Worm (Caenorhabditis elegans) whole organism, L3 larva: ENCODE measurements around the gene dbn-1.

ENCODE experiments used
- R02D3.7 ChIP-seq: fragments of 150-350 bp; optimal IDR thresholded peaks from 2 replicates; lab custom pipeline; 2014; ENCODE audit warnings: missing biosample characterization, missing genetic modification characterization
- ZK546.5 ChIP-seq: sonication (generic microtip); optimal IDR thresholded peaks from 2 replicates; lab custom pipeline; 2017; ENCODE audit warnings: missing biosample characterization, missing genetic modification characterization
- ama-1 ChIP-seq: fragments of 150-350 bp; optimal IDR thresholded peaks from 2 replicates; lab custom pipeline; 2018
- egl-27 ChIP-seq: sonication (generic microtip); optimal IDR thresholded peaks from 4 replicates; lab custom pipeline; 2017; ENCODE audit warnings: missing biosample characterization, missing genetic modification reagents, missing genetic modification characterization
- elt-3 ChIP-seq, 3 experiments: fragments of 150-350 bp in 1 of 3; sonication (generic microtip) in 2 of 3; optimal IDR thresholded peaks; 2 replicates in 2 of 3; 4 replicates in 1 of 3; lab custom pipeline; 2014 to 2017; ENCODE audit warnings: missing biosample characterization in 3 of 3, missing genetic modification characterization in 3 of 3
- fkh-10 ChIP-seq: sonication (generic microtip); optimal IDR thresholded peaks from 2 replicates; lab custom pipeline; 2017; ENCODE audit warnings: missing biosample characterization, missing genetic modification reagents, missing genetic modification characterization
- fos-1 ChIP-seq: fragments of 150-350 bp; optimal IDR thresholded peaks from 2 replicates; lab custom pipeline; 2014; ENCODE audit warnings: missing biosample characterization, missing genetic modification characterization
- jun-1 ChIP-seq: fragments of 150-350 bp; optimal IDR thresholded peaks from 2 replicates; lab custom pipeline; 2014; ENCODE audit warnings: missing biosample characterization, missing genetic modification reagents, missing genetic modification characterization
- lin-15B ChIP-seq: fragments of 150-350 bp; optimal IDR thresholded peaks from 2 replicates; lab custom pipeline; 2014; ENCODE audit warnings: missing biosample characterization, missing genetic modification characterization
- pha-4 ChIP-seq: fragments of 150-350 bp; optimal IDR thresholded peaks from 2 replicates; lab custom pipeline; 2014; ENCODE audit warnings: missing biosample characterization, missing genetic modification reagents, missing genetic modification characterization
- sea-2 ChIP-seq: fragments of 150-350 bp; sonication (generic microtip); optimal IDR thresholded peaks from 4 replicates; lab custom pipeline; 2014; ENCODE audit warnings: missing biosample characterization, missing genetic modification reagents, missing genetic modification characterization
- unc-62 ChIP-seq: fragments of 150-350 bp; sonication (generic microtip); optimal IDR thresholded peaks from 4 replicates; lab custom pipeline; 2014; ENCODE audit warnings: missing biosample characterization, missing genetic modification reagents, missing genetic modification characterization
- ztf-11 ChIP-seq: fragments of 150-350 bp; optimal IDR thresholded peaks from 2 replicates; lab custom pipeline; 2014; ENCODE audit warnings: missing biosample characterization, missing genetic modification characterization

DNA sequence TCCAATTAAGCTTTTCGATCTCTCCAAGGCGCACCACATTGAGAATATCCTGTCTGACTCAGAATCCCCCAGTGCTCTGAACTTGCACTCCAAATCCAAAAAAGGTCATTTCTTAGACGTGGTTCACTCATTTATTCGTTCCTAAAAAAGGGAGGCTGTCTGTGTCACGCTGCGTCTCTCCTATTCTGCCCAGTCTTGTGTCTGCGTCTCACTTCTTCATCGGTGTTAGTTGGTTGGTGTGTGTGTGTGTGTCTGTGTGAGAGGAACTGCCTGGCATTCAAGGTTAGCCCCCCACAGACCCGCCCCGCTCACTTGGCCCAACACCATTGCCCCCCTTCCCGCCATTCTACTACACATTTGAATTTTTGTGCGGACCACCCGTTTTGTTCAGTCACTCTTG lies 44.4 kb downstream of the dbn-1 start:
- TF ChIP-seq ama-1 (peak; percentile 9), ZK546.5 (tag; lab: Kevin White, UChicago) (no peak), ztf-11 (no peak), fkh-10 (GFP tag; lab: Kevin White, UChicago) (no peak), sea-2 (GFP tag; lab: Kevin White, UChicago) (no peak), R02D3.7 (tag; lab: Kevin White, UChicago) (no peak), elt-3 (tag; optimal IDR thresholded peaks at IDR 0.05; lab: Kevin White, UChicago) (no peak), unc-62 (GFP tag; lab: Kevin White, UChicago) (no peak), jun-1 (tag; lab: Kevin White, UChicago) (peak; percentile 33), pha-4 (peak; percentile 72), lin-15B (tag; lab: Kevin White, UChicago) (peak; percentile 27), egl-27 (tag; lab: Kevin White, UChicago) (no peak), fos-1 (tag; lab: Kevin White, UChicago) (no peak)
